Fruit fly (Drosophila melanogaster): ENCODE measurements around the gene Sfp24C1.

The Sfp24C1 gene

dm6 chr2L:3740443-3740842 is 40.0 kb downstream of the Sfp24C1 start (continued):
- peak; percentile 42 for TF ChIP-seq gem (tag; optimal IDR thresholded peaks at IDR 0.05)
- no peak for TF ChIP-seq CG10366 (GFP tag; IDR thresholded peaks at IDR 0.05)
- no peak for TF ChIP-seq tna (GFP tag; IDR thresholded peaks at IDR 0.05; ENCODE audit: partially characterized antibody)
- peak in 1 of 2 experiments; percentile 14 for TF ChIP-seq dpn (GFP tag; optimal IDR thresholded peaks at IDR 0.05)
- peak; percentile 6 for TF ChIP-seq HHEX (GFP tag; optimal IDR thresholded peaks at IDR 0.05)
- no peak for TF ChIP-seq HLHmδ (GFP tag; optimal IDR thresholded peaks at IDR 0.05)
- peak; percentile 29 for TF ChIP-seq Sox102F (GFP tag; optimal IDR thresholded peaks at IDR 0.05)
- TF ChIP-seq Med (GFP tag): peak; percentile 75
- no peak for TF ChIP-seq klu (GFP tag; IDR thresholded peaks at IDR 0.05)
- peak; percentile 12 for TF ChIP-seq cwo (GFP tag; optimal IDR thresholded peaks at IDR 0.05)
- TF ChIP-seq Oli (tag; optimal IDR thresholded peaks at IDR 0.05): peak; percentile 35
- TF ChIP-seq CG15514 (GFP tag; optimal IDR thresholded peaks at IDR 0.05): peak; percentile 26
- peak; percentile 12 for TF ChIP-seq Asciz (GFP tag; optimal IDR thresholded peaks at IDR 0.05)
- peak; percentile 12 for TF ChIP-seq phol (tag; optimal IDR thresholded peaks at IDR 0.05)
- no peak for TF ChIP-seq tio (GFP tag; optimal IDR thresholded peaks at IDR 0.05)
- peak; percentile 46 for TF ChIP-seq grau (tag; optimal IDR thresholded peaks at IDR 0.05)
- peak; percentile 20 for TF ChIP-seq CG17385 (GFP tag; optimal IDR thresholded peaks at IDR 0.05)
- TF ChIP-seq CG14710 (tag; optimal IDR thresholded peaks at IDR 0.05): no peak
- TF ChIP-seq danr (GFP tag; IDR thresholded peaks at IDR 0.05): no peak
- TF ChIP-seq Xbp1 (GFP tag; optimal IDR thresholded peaks at IDR 0.05): peak; percentile 17
- peak; percentile 7 for TF ChIP-seq CG30403 (GFP tag; optimal IDR thresholded peaks at IDR 0.05)
- TF ChIP-seq CrebB (tag; optimal IDR thresholded peaks at IDR 0.05): no peak
- peak in 1 of 2 experiments; percentile 33 for TF ChIP-seq Hr51 (GFP tag; optimal IDR thresholded peaks at IDR 0.05)
- TF ChIP-seq CG3281 (GFP tag; optimal IDR thresholded peaks at IDR 0.05): peak; percentile 31
- no peak for TF ChIP-seq Nf-YA (GFP tag; IDR thresholded peaks at IDR 0.05)
- TF ChIP-seq crc (GFP tag; optimal IDR thresholded peaks at IDR 0.05): no peak
- peak; percentile 37 for TF ChIP-seq Meics (GFP tag; optimal IDR thresholded peaks at IDR 0.05)
- TF ChIP-seq chm (GFP tag; IDR thresholded peaks at IDR 0.05): no peak
- TF ChIP-seq crol (GFP tag; IDR thresholded peaks at IDR 0.05): no peak
- TF ChIP-seq croc (GFP tag; conservative IDR thresholded peaks at IDR 0.05): no peak
- TF ChIP-seq Spps (tag; optimal IDR thresholded peaks at IDR 0.05): no peak
- peak; percentile 39 for TF ChIP-seq Fer1 (GFP tag; optimal IDR thresholded peaks at IDR 0.05)
- peak; percentile 53 for TF ChIP-seq CG18599 (GFP tag; optimal IDR thresholded peaks at IDR 0.05)
- peak; percentile 29 for TF ChIP-seq CG15269 (tag; optimal IDR thresholded peaks at IDR 0.05)
- TF ChIP-seq CG1529 (GFP tag; optimal IDR thresholded peaks at IDR 0.05): no peak

dm6 chr2L:3748691-3749090 is 48.2 kb downstream of the Sfp24C1 start:
- TF ChIP-seq CG10565 (GFP tag; optimal IDR thresholded peaks at IDR 0.05) (no peak), CG15011 (GFP tag; optimal IDR thresholded peaks at IDR 0.05) (no peak), CG34224 (GFP tag; IDR thresholded peaks at IDR 0.05; ENCODE audit: partially characterized antibody) (no peak), Atf6 (GFP tag; IDR thresholded peaks at IDR 0.05) (no peak), Poxn (GFP tag; IDR thresholded peaks at IDR 0.05) (no peak), Stat92E (GFP tag; optimal IDR thresholded peaks at IDR 0.05) (no peak), HLHmδ (GFP tag; optimal IDR thresholded peaks at IDR 0.05) (no peak), Hr78 (GFP tag; optimal IDR thresholded peaks at IDR 0.05) (no peak), Kr (GFP tag; optimal IDR thresholded peaks at IDR 0.05) (no peak), CG16815 (GFP tag; optimal IDR thresholded peaks at IDR 0.05) (no peak), CG7786 (GFP tag; optimal IDR thresholded peaks at IDR 0.05) (no peak), dysf (GFP tag; IDR thresholded peaks at IDR 0.05) (0 out of 3 replicates have a peak, but pooled peaks have one; percentile 24), CG2199 (GFP tag; IDR thresholded peaks at IDR 0.05) (peak; percentile 9; the same call in 1 of the 3 replicates), p53 (GFP tag; optimal IDR thresholded peaks at IDR 0.05) (no peak), tio (GFP tag; optimal IDR thresholded peaks at IDR 0.05) (no peak), CG10147 (GFP tag; optimal IDR thresholded peaks at IDR 0.05) (no peak), row (GFP tag; IDR thresholded peaks at IDR 0.05) (peak; percentile 41; the same call in 2 of the 3 replicates), Xrp1 (GFP tag; IDR thresholded peaks at IDR 0.05) (no peak)
